Fruit fly (Drosophila melanogaster) whole organism, wandering third instar larva: ENCODE data around the gene CG46460.

Source experiments
- Abd-B ChIP-seq: fragments of >200 bp; optimal IDR thresholded peaks from 2 replicates; lab custom pipeline; 2017; ENCODE audit warnings: missing biosample characterization, missing genetic modification characterization
- CG32264 ChIP-seq: fragments of 200-800 bp; sonication (Bioruptor generic); optimal IDR thresholded peaks from 2 replicates; lab custom pipeline; 2016; ENCODE audit warnings: missing biosample characterization, missing genetic modification characterization
- CG9705 ChIP-seq: fragments of 200-800 bp; sonication (Bioruptor generic); optimal IDR thresholded peaks from 2 replicates; lab custom pipeline; 2018; ENCODE audit warnings: missing biosample characterization, mild to moderate bottlenecking, missing genetic modification characterization
- CrebA ChIP-seq: fragments of 200-800 bp; sonication (Bioruptor generic); optimal IDR thresholded peaks from 2 replicates; lab custom pipeline; 2016; ENCODE audit warnings: missing biosample characterization, mild to moderate bottlenecking, missing genetic modification characterization, borderline replicate concordance
- Dfd ChIP-seq: fragments of >200 bp; optimal IDR thresholded peaks from 2 replicates; lab custom pipeline; 2017; ENCODE audit warnings: missing biosample characterization, missing genetic modification characterization
- Dif ChIP-seq: fragments of 200-275, 200-300 bp; sonication (Bioruptor generic); optimal IDR thresholded peaks from 2 replicates; lab custom pipeline; 2018; ENCODE audit warnings: missing biosample characterization, missing genetic modification characterization; ENCODE audit not compliant: partially characterized antibody
- GATAd ChIP-seq: sonication (Bioruptor generic); optimal IDR thresholded peaks from 2 replicates; lab custom pipeline; 2016; ENCODE audit warnings: missing biosample characterization, missing genetic modification characterization
- HLH106 ChIP-seq: fragments of 200-800 bp; optimal IDR thresholded peaks from 3 replicates; lab custom pipeline; 2019; ENCODE audit warnings: missing biosample characterization, mild to moderate bottlenecking, missing genetic modification characterization, moderate library complexity
- Myc ChIP-seq: fragments of >200 bp; optimal IDR thresholded peaks from 2 replicates; lab custom pipeline; 2017
- N ChIP-seq: fragments of >200 bp; optimal IDR thresholded peaks from 2 replicates; lab custom pipeline; 2018; ENCODE audit warnings: missing biosample characterization, missing external identifiers, missing genetic modification characterization
- OdsH ChIP-seq: fragments of 200-800 bp; sonication (Bioruptor generic); optimal IDR thresholded peaks from 2 replicates; lab custom pipeline; 2016; ENCODE audit warnings: missing biosample characterization, mild to moderate bottlenecking, missing genetic modification characterization
- Rel ChIP-seq, 2 experiments: fragments of 200-800 bp; sonication (Bioruptor generic) in 1 of 2; optimal IDR thresholded peaks; 2 replicates in 1 of 2; 3 replicates in 1 of 2; lab custom pipeline; 2016 to 2019; ENCODE audit warnings: mild to moderate bottlenecking in 2 of 2, missing biosample characterization in 2 of 2, missing genetic modification characterization in 2 of 2, moderate library complexity in 1 of 2
- Sp1 ChIP-seq: fragments of 200-800 bp; sonication (Bioruptor generic); optimal IDR thresholded peaks from 3 replicates; lab custom pipeline; 2019; ENCODE audit warnings: missing biosample characterization, mild to moderate bottlenecking, missing genetic modification characterization, moderate library complexity
- Vsx2 ChIP-seq: fragments of 200-300, 225-300 bp; sonication (Bioruptor generic); optimal IDR thresholded peaks from 2 replicates; lab custom pipeline; 2018; ENCODE audit warnings: missing biosample characterization, missing genetic modification characterization; ENCODE audit not compliant: partially characterized antibody
- brk ChIP-seq: fragments of 200-800 bp; sonication (Bioruptor generic); optimal IDR thresholded peaks from 2 replicates; lab custom pipeline; 2016; ENCODE audit warnings: missing biosample characterization, mild to moderate bottlenecking, missing genetic modification characterization
- dl ChIP-seq, 2 experiments: fragments of 175-275, 200-275 bp in 1 of 2; fragments of 200-275 bp in 1 of 2; sonication (Bioruptor generic); optimal IDR thresholded peaks; lab custom pipeline; 2018; ENCODE audit warnings: mild to moderate bottlenecking in 2 of 2, missing biosample characterization in 2 of 2, missing genetic modification characterization in 2 of 2, moderate library complexity in 2 of 2; ENCODE audit not compliant: partially characterized antibody in 2 of 2, insufficient read depth in 1 of 2
- dmrt93B ChIP-seq: fragments of 200-800 bp; sonication (Bioruptor generic); optimal IDR thresholded peaks from 2 replicates; lab custom pipeline; 2018; ENCODE audit warnings: missing biosample characterization, mild to moderate bottlenecking, missing genetic modification characterization
- dsf ChIP-seq: sonication (Bioruptor generic); optimal IDR thresholded peaks from 2 replicates; lab custom pipeline; 2016; ENCODE audit warnings: missing biosample characterization, missing genetic modification characterization, borderline replicate concordance
- ey ChIP-seq: fragments of 200-800 bp; sonication (Bioruptor generic); optimal IDR thresholded peaks from 2 replicates; lab custom pipeline; 2016; ENCODE audit warnings: missing biosample characterization, missing genetic modification characterization
- foxo ChIP-seq, 2 experiments: fragments of 200-800 bp; sonication (Bioruptor generic); optimal IDR thresholded peaks; 2 replicates in 1 of 2; 3 replicates in 1 of 2; lab custom pipeline; 2016 to 2017; ENCODE audit warnings: missing biosample characterization in 2 of 2, missing genetic modification characterization in 2 of 2
- fru ChIP-seq: fragments of 200-800 bp; sonication (Bioruptor generic); optimal IDR thresholded peaks from 3 replicates; lab custom pipeline; 2016; ENCODE audit warnings: missing biosample characterization, mild to moderate bottlenecking, missing genetic modification characterization
- h ChIP-seq: fragments of 200-800 bp; sonication (Bioruptor generic); optimal IDR thresholded peaks from 3 replicates; lab custom pipeline; 2016; ENCODE audit warnings: missing biosample characterization, mild to moderate bottlenecking, missing genetic modification characterization
- jim ChIP-seq: fragments of 175-275, 200-325 bp; sonication (Bioruptor generic); optimal IDR thresholded peaks from 2 replicates; lab custom pipeline; 2016; ENCODE audit warnings: missing biosample characterization, mild to moderate bottlenecking, missing genetic modification characterization
- lola ChIP-seq: fragments of >200 bp; optimal IDR thresholded peaks from 2 replicates; lab custom pipeline; 2017; ENCODE audit warnings: missing biosample characterization, missing genetic modification characterization
- pan ChIP-seq: fragments of >200 bp; optimal IDR thresholded peaks from 2 replicates; lab custom pipeline; 2017
- psq ChIP-seq: fragments of 200-800 bp; sonication (Bioruptor generic); optimal IDR thresholded peaks from 3 replicates; lab custom pipeline; 2017; ENCODE audit warnings: missing biosample characterization, mild to moderate bottlenecking, missing genetic modification characterization, moderate library complexity
- rgr ChIP-seq: fragments of 200-800 bp; sonication (Bioruptor generic); optimal IDR thresholded peaks from 3 replicates; lab custom pipeline; 2016; ENCODE audit warnings: missing biosample characterization, mild to moderate bottlenecking, missing genetic modification characterization
- sage ChIP-seq: fragments of 200-800 bp; sonication (Bioruptor generic); optimal IDR thresholded peaks from 2 replicates; lab custom pipeline; 2016; ENCODE audit warnings: missing biosample characterization, mild to moderate bottlenecking, missing genetic modification characterization
- sv ChIP-seq: fragments of 200-800 bp; sonication (Bioruptor generic); optimal IDR thresholded peaks from 3 replicates; lab custom pipeline; 2016; ENCODE audit warnings: missing biosample characterization, missing genetic modification characterization
- woc ChIP-seq: sonication (Bioruptor generic); optimal IDR thresholded peaks from 2 replicates; lab custom pipeline; 2016; ENCODE audit warnings: missing biosample characterization, mild to moderate bottlenecking, missing genetic modification characterization

CG46460 gene

DNA sequence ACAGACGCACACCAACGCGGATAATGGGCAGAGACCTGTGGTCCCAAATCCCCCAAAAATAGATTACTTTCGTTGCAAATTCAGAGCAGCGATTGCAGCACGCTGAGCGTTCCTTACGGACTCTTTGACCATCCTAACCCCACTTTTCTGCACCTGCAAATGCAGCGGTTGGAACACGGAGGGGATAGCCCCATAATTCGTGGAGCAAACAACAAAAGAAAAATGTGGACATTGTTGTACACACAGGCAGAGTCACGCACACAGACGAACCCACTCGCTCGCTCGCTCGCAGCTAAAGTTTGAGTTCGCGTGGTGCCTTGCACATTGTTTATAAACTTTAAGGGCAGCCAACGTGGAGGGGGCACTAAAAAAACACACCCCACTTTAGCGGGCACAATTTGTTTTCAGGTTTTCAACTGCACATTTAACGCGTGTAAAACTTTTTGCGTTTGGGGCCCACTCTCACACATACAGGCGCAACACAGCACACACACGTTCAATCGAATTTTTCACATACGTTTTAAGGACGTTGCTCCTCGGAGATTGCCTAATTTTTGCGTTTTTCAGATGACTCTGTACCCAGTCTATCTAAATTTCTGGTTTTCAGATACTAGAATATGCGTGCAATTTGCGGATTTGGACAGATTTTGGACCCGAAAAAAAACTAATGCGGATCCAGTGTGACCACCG is 26.7 kb upstream of the CG46460 start:
- TF ChIP-seq Rel (GFP tag; optimal IDR thresholded peaks at IDR 0.05; lab: Kevin White, UChicago) (no peak), Rel (tag; optimal IDR thresholded peaks at IDR 0.05; lab: Kevin White, UChicago) (peak; percentile 97), Abd-B (GFP tag; lab: Kevin White, UChicago) (no peak), N (GFP tag; lab: Kevin White, UChicago) (peak; percentile 14), GATAd (GFP tag; lab: Kevin White, UChicago) (no peak)

dm6 chr3L:4252862-4253610 is 25.9 kb upstream of the CG46460 start:
- TF ChIP-seq foxo (GFP tag; optimal IDR thresholded peaks at IDR 0.05; lab: Kevin White, UChicago) (peak in 1 of 2 experiments; percentile 28), GATAd (GFP tag; lab: Kevin White, UChicago) (no peak), CG32264 (GFP tag; lab: Kevin White, UChicago) (no peak), woc (GFP tag; lab: Kevin White, UChicago) (peak; percentile 45), Sp1 (peak; percentile 18), Dfd (GFP tag; lab: Kevin White, UChicago) (no peak), rgr (peak; percentile 32), lola (GFP tag; lab: Kevin White, UChicago) (no peak), psq (GFP tag; lab: Kevin White, UChicago) (peak; percentile 84), pan (lab: Kevin White, UChicago) (no peak), fru (peak; percentile 46), N (GFP tag; lab: Kevin White, UChicago) (no peak), ey (GFP tag; lab: Kevin White, UChicago) (peak; percentile 30), h (GFP tag; lab: Kevin White, UChicago) (peak; percentile 23), Vsx2 (GFP tag; lab: Kevin White, UChicago) (no peak), Myc (peak; percentile 28), HLH106 (tag; lab: Kevin White, UChicago) (no peak)

DNA sequence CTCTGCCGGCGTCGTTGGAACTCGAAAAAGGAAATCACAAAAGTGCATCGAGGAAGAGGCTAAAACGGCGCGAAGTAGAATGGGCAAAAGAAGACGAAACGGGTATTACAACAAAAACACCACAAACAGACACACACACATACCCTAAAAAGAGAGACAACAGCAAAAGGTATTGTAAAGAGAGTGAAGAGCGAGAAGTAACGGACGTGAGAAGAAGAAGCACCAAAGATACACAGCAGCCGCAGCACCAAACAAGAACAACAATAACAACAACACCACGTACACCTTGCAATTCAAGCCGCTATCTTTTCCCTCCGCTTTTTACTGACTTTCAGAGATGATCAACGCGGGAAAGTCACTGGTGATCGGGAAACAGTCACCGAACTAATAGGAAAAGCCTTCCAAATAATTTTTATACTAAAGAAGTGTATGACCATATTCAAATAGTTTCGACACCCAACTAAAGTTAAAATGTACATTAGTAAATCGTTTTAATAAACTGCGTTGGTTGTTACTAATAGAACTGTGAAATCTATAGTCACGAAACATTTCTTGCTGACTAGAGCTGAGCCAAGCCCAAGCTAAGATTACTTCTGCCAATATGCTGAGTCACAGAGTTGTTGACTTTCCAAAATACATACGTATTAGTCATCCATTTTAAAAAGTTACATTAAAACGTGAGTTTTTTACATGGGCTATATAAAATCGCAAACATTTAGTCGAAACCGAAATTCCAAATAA is 25.2 kb upstream of the CG46460 start:
- TF ChIP-seq sage (GFP tag; lab: Kevin White, UChicago) (no peak), psq (GFP tag; lab: Kevin White, UChicago) (peak; percentile 89), woc (GFP tag; lab: Kevin White, UChicago) (peak; percentile 52), CG9705 (GFP tag; lab: Kevin White, UChicago) (peak; percentile 3), Myc (peak; percentile 50), Rel (GFP tag; optimal IDR thresholded peaks at IDR 0.05; lab: Kevin White, UChicago) (no peak), Rel (tag; optimal IDR thresholded peaks at IDR 0.05; lab: Kevin White, UChicago) (peak; percentile 15), Dif (peak; percentile 32), dl (GFP tag; optimal IDR thresholded peaks at IDR 0.05; lab: Kevin White, UChicago; ENCODE audit: insufficient read depth in 1 of 2, partially characterized antibody in 2 of 2) (no peak), fru (peak; percentile 79)

DNA sequence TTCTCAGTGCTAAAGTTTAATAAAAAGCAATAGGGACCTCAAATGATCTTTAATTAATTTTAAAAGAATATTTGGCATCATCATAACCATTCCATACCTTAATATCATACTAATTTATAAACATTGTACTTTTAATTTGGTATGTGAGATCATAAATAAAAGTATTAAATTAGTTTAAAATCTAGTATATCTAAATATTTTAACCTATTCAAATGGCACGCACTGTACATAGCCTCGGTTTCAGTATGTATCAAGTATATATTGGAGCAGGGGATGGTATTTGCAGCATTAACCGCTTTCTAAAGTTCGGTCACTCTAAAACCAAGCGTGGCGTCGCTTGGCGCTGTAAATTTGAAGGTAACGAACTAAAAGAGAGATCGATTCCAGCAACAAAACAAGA is 15.3 kb upstream of the CG46460 start, which contains the start of gene pav:
Gene pav, plus strand, starts transcription at position 307 of the 400 bp plus-strand sequence.
- TF ChIP-seq OdsH = peak; percentile 1
- TF ChIP-seq N (GFP tag; lab: Kevin White, UChicago) = no peak
- TF ChIP-seq, all 38 proteins: peak for 1

- TF ChIP-seq foxo (GFP tag; optimal IDR thresholded peaks at IDR 0.05; lab: Kevin White, UChicago) (peak; percentile 64 to 92), pan (lab: Kevin White, UChicago) (no peak), dmrt93B (peak; percentile 92), Dfd (GFP tag; lab: Kevin White, UChicago) (no peak), sv (GFP tag; lab: Kevin White, UChicago) (peak; percentile 86), HLH106 (tag; lab: Kevin White, UChicago) (peak; percentile 95), Sp1 (peak; percentile 98), brk (GFP tag; lab: Kevin White, UChicago) (peak; percentile 37), OdsH (peak; percentile 93), rgr (peak; percentile 95), Abd-B (GFP tag; lab: Kevin White, UChicago) (no peak), Myc (peak; percentile 64), dsf (GFP tag; lab: Kevin White, UChicago) (peak; percentile 68), ey (GFP tag; lab: Kevin White, UChicago) (peak; percentile 93), CrebA (GFP tag; lab: Kevin White, UChicago) (no peak), CG32264 (GFP tag; lab: Kevin White, UChicago) (peak; percentile 88), Rel (GFP tag; optimal IDR thresholded peaks at IDR 0.05; lab: Kevin White, UChicago) (peak; percentile 67), Rel (tag; optimal IDR thresholded peaks at IDR 0.05; lab: Kevin White, UChicago) (peak; percentile 77), Vsx2 (GFP tag; lab: Kevin White, UChicago) (no peak), lola (GFP tag; lab: Kevin White, UChicago) (no peak), h (GFP tag; lab: Kevin White, UChicago) (peak; percentile 93), woc (GFP tag; lab: Kevin White, UChicago) (peak; percentile 96), N (GFP tag; lab: Kevin White, UChicago) (peak; percentile 62), GATAd (GFP tag; lab: Kevin White, UChicago) (peak; percentile 36), jim (GFP tag; lab: Kevin White, UChicago) (no peak)
Observed at dm6 chr3L:4239442-4240322, 12.6 kb upstream of the CG46460 start, which contains the start of gene Sqor. Sqor (plus strand) TSS chr3L:4240173.
